Fruit fly (Drosophila melanogaster) whole organism, prepupa: ENCODE results near the gene CG14966.

ENCODE experiments used
- Blimp-1 ChIP-seq: fragments of 200-800 bp; sonication (Bioruptor generic); optimal IDR thresholded peaks from 3 replicates; lab custom pipeline; 2017; ENCODE audit warnings: missing biosample characterization, missing genetic modification characterization, mild to moderate bottlenecking, moderate library complexity, missing genetic modification reagents
- CG11294 ChIP-seq: fragments of 200-800 bp; sonication (Bioruptor generic); IDR thresholded peaks from 2 replicates; pipeline ENCODE4 v1.3.6; 2022; ENCODE audit warnings: missing biosample characterization, missing genetic modification characterization
- CG15336 ChIP-seq: fragments of 200-800 bp; sonication (Bioruptor generic); IDR thresholded peaks from 2 replicates; pipeline ENCODE4 v1.3.6; 2022; ENCODE audit warnings: missing biosample characterization, missing genetic modification characterization
- CG16779 ChIP-seq: fragments of 200-800 bp; sonication (Bioruptor generic); optimal IDR thresholded peaks from 3 replicates; lab custom pipeline; 2017; ENCODE audit warnings: missing biosample characterization, mild to moderate bottlenecking, missing genetic modification characterization
- CG6808 ChIP-seq: fragments of 200-800 bp; sonication (Bioruptor generic); optimal IDR thresholded peaks from 3 replicates; lab custom pipeline; 2017; ENCODE audit warnings: missing biosample characterization, missing genetic modification characterization, mild to moderate bottlenecking, moderate library complexity, missing genetic modification reagents
- CG8119 ChIP-seq: fragments of 200-800 bp; sonication (Bioruptor generic); IDR thresholded peaks from 3 replicates; pipeline ENCODE4 v1.3.6; 2022; ENCODE audit warnings: missing biosample characterization, missing genetic modification characterization
- CG9139 ChIP-seq: fragments of 200-800 bp; sonication (Bioruptor generic); optimal IDR thresholded peaks from 3 replicates; lab custom pipeline; 2017; ENCODE audit warnings: missing biosample characterization, mild to moderate bottlenecking, missing genetic modification characterization
- Eip75B ChIP-seq: fragments of 200-800 bp; sonication (Bioruptor generic); optimal IDR thresholded peaks from 3 replicates; lab custom pipeline; 2016; ENCODE audit warnings: missing biosample characterization, missing genetic modification characterization
- Eip93F ChIP-seq: fragments of 200-800 bp; sonication (Bioruptor generic); optimal IDR thresholded peaks from 2 replicates; lab custom pipeline; 2016; ENCODE audit warnings: missing biosample characterization, mild to moderate bottlenecking, missing genetic modification characterization
- Met ChIP-seq: fragments of 200-800 bp; sonication (Bioruptor generic); optimal IDR thresholded peaks from 3 replicates; lab custom pipeline; 2016; ENCODE audit warnings: missing biosample characterization, missing genetic modification characterization
- OdsH ChIP-seq: fragments of 200-800 bp; sonication (Bioruptor generic); optimal IDR thresholded peaks from 3 replicates; lab custom pipeline; 2016; ENCODE audit warnings: missing biosample characterization, missing genetic modification characterization
- Sox102F ChIP-seq: fragments of 200-800 bp; sonication (Bioruptor generic); optimal IDR thresholded peaks from 2 replicates; lab custom pipeline; 2016; ENCODE audit warnings: missing biosample characterization, mild to moderate bottlenecking, missing genetic modification characterization
- acj6 ChIP-seq: fragments of 200-800 bp; sonication (Bioruptor generic); optimal IDR thresholded peaks from 3 replicates; lab custom pipeline; 2016; ENCODE audit warnings: missing biosample characterization, missing genetic modification characterization
- spab ChIP-seq: fragments of 200-800 bp; sonication (Bioruptor generic); optimal IDR thresholded peaks from 2 replicates; lab custom pipeline; 2017; ENCODE audit warnings: missing biosample characterization, mild to moderate bottlenecking, missing genetic modification characterization, missing genetic modification reagents

DNA sequence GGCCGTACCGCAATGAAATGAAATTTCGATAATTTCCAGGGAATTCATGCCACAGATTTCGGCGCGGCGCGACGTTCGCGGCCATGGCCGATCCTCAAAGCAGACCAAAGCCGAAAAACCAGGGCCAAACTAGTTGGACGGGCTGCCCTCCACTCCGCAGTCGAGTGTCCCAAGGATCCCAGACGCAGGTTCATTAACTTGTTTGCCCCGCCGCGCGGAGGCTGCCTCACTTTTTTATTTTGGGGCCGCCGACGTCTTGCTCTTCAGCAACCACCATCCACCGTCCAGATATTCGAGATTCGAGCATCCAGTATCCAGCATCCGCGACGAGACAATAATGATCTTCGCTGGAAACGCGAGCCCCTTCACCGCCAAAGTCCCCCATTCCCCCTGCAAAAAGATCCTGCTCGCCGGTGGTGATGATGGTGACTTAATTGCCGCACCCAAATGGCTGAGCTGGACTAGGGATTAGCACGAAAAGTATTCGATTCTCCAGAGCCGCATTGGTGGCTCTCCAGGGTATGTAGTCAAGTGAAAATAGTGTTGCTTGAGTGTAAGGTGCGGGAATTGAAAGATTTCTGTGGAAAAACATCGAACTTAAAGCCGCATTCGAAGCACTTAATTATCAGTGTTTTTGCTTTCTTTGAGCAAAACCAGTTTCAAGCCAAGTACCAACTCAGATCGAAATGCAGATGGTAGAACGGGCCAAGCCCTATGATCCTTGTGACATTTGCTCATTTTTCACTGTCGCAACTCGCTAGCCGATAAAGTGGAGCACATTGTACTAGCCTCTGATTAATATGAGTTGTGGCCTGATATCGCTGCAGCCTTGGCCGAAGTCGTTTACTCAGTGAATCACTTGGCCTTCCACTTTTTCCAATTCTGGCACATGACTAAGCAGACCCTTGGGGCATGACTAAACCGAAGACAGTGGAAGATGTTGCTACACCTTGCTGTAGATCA is 45.0 kb upstream of the CG14966 start:
- peak; percentile 11 for TF ChIP-seq Eip75B
- TF ChIP-seq spab = no peak
- TF ChIP-seq OdsH (GFP tag; lab: Kevin White, UChicago) = peak; percentile 32
- TF ChIP-seq CG6808 (GFP tag; lab: Kevin White, UChicago) = peak; percentile 32
- TF ChIP-seq CG11294 (GFP tag; lab: Robert Waterston, UW) = no peak
- peak; percentile 43 for TF ChIP-seq acj6 (GFP tag; lab: Kevin White, UChicago)
- TF ChIP-seq Eip93F (GFP tag; lab: Kevin White, UChicago) = no peak
- peak; percentile 42 for TF ChIP-seq Blimp-1 (GFP tag; lab: Kevin White, UChicago)
- no peak for TF ChIP-seq CG15336
- no peak for TF ChIP-seq Sox102F
- no peak for TF ChIP-seq CG8119 (GFP tag; lab: Robert Waterston, UW)
- TF ChIP-seq CG9139 (GFP tag; lab: Kevin White, UChicago) = no peak
- TF ChIP-seq CG16779 (tag; lab: Kevin White, UChicago) = no peak
- no peak for TF ChIP-seq Met (GFP tag; lab: Kevin White, UChicago)
